Worm (Caenorhabditis elegans) whole organism, L2 larva: ENCODE data around the gene npp-21.

Source experiments
- blmp-1 ChIP-seq: sonication (generic microtip); optimal IDR thresholded peaks from 2 replicates; lab custom pipeline; 2017; ENCODE audit warnings: missing genetic modification characterization, mild to moderate bottlenecking, missing compliant biosample characterization, antibody characterized with exemption, moderate library complexity; ENCODE audit not compliant: insufficient read depth
- ceh-82 ChIP-seq: fragments of 150-350 bp; optimal IDR thresholded peaks from 2 replicates; lab custom pipeline; 2014; ENCODE audit warnings: missing biosample characterization, missing genetic modification characterization
- elt-3 ChIP-seq: sonication (generic microtip); optimal IDR thresholded peaks from 2 replicates; lab custom pipeline; 2017; ENCODE audit warnings: missing biosample characterization, missing genetic modification characterization
- lin-39 ChIP-seq: fragments of 150-350 bp; optimal IDR thresholded peaks from 2 replicates; lab custom pipeline; 2014; ENCODE audit warnings: missing biosample characterization, missing genetic modification reagents, missing genetic modification characterization
- nhr-11 ChIP-seq: fragments of 150-350 bp; optimal IDR thresholded peaks from 2 replicates; lab custom pipeline; 2014; ENCODE audit warnings: missing biosample characterization, missing genetic modification characterization
- nhr-237 ChIP-seq: fragments of 150-350 bp; optimal IDR thresholded peaks from 2 replicates; lab custom pipeline; 2014; ENCODE audit warnings: missing biosample characterization, missing genetic modification characterization
- skn-1 ChIP-seq: sonication (generic microtip); optimal IDR thresholded peaks from 2 replicates; lab custom pipeline; 2017; ENCODE audit warnings: missing biosample characterization, missing genetic modification characterization

DNA sequence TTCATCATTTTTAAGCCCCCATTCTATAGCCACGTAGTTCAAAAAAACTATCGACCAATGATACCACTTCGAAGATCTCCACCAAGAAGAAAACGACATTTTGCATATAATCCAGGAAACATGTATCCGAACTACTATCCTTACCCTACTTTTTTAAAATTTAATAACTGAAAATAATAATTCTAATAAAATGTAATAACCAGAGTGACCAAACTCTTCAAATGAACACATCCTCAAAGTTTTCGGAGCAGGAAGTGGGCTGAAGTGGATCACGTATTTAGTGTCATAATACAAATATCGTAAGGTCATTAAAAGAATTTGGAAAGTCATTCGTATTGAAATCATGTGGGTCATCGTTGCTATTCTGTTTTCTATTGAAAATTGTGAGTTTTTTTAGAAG lies 22.0 kb upstream of the npp-21 start, which contains the start of gene F35D2.6:
- TF ChIP-seq nhr-11 (tag; lab: Kevin White, UChicago) (no peak), blmp-1 (tag; lab: Kevin White, UChicago) (no peak), nhr-237 (tag; lab: Kevin White, UChicago) (no peak), lin-39 (no peak), ceh-82 (tag; lab: Kevin White, UChicago) (no peak), elt-3 (no peak), skn-1 (tag; lab: Kevin White, UChicago) (no peak)
